Fruit fly (Drosophila melanogaster) whole organism: Measurements from ENCODE around the gene CG34238.

Experiments used
- CG8478 ChIP-seq: fragments of >200 bp; optimal IDR thresholded peaks from 2 replicates; lab custom pipeline; 2018; ENCODE audit warnings: inconsistent platforms
- EcR ChIP-seq, 2 experiments: fragments of >200 bp; optimal IDR thresholded peaks; 2 replicates each; lab custom pipeline; 2017; ENCODE audit warnings: missing biosample characterization in 2 of 2, missing genetic modification characterization in 2 of 2, missing genetic modification reagents in 2 of 2
- pan ChIP-seq: fragments of >200 bp; optimal IDR thresholded peaks from 2 replicates; lab custom pipeline; 2017
- psq ChIP-seq: fragments of >200 bp; optimal IDR thresholded peaks from 2 replicates; lab custom pipeline; 2017
- usp ChIP-seq: fragments of >200 bp; optimal IDR thresholded peaks from 2 replicates; lab custom pipeline; 2017; ENCODE audit warnings: missing biosample characterization, missing genetic modification characterization, mixed read lengths

- TF ChIP-seq pan (no peak), usp (GFP tag; lab: Kevin White, UChicago) (no peak), EcR (GFP tag; optimal IDR thresholded peaks at IDR 0.05; lab: Kevin White, UChicago) (no peak), CG8478 (lab: Kevin White, UChicago) (no peak), psq (lab: Kevin White, UChicago) (no peak)
These were observed 28.1 kb downstream of the CG34238 start for dm6 chr3L:10654439-10654838.
